Worm (Caenorhabditis elegans): Measurements from ENCODE around the gene vps-32.1.

The vps-32.1 gene

DNA sequence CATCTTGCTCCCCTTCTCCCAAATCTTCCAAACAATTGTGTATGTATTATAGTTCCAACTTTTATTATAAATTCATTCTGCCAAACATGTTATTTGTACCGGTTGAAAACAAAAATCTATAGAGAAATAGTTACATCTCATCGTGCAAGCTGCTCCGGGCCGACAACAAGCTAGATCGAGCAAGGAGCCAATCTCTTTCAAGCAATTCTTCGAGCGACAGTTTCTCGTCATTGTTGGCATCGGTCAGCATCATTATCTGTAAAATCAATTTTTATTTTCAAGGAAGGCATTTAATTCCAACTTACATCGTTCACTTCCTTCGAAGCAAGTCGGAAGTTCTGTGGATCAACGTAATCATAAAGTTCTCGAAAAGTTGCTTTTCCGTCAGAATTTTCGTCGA is 1.5 kb downstream of the vps-32.1 start:
- TF ChIP-seq flt-1 (GFP tag; IDR thresholded peaks at IDR 0.05) (no peak), ztf-23 (GFP tag; IDR thresholded peaks at IDR 0.05) (no peak), ref-1 (GFP tag; conservative IDR thresholded peaks at IDR 0.05) (no peak), klf-2 (GFP tag; conservative IDR thresholded peaks at IDR 0.05) (no peak), cog-1 (tag; optimal IDR thresholded peaks at IDR 0.05) (no peak), tab-1 (GFP tag; IDR thresholded peaks at IDR 0.05) (no peak), med-1 (GFP tag; optimal IDR thresholded peaks at IDR 0.05; ENCODE audit: insufficient read depth) (no peak), ztf-29 (GFP tag; IDR thresholded peaks at IDR 0.05) (no peak)

DNA sequence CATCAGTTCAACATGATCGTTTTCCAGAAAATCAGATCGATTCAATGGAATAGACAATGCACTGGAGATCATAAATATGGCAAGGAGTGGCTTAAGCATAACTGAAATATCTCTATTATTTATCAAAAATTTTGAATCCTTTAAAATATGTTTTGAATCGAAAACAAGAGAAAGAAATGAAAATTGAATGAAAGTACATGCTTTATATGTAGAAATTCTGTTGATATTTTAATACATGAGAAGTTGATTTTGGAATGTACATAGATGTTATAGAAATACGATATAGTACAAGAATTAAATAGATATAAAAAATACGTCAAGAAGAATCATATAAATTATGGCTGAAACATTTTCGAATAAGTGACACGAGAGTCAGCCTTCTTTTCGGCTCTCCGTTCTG is 2.7 kb downstream of the vps-32.1 start, which contains the start of gene C56C10.9:
C56C10.9 (minus strand) TSS at position 101 of the 400 bp plus-strand sequence.
- no peak for TF ChIP-seq ztf-23 (GFP tag; IDR thresholded peaks at IDR 0.05)

DNA sequence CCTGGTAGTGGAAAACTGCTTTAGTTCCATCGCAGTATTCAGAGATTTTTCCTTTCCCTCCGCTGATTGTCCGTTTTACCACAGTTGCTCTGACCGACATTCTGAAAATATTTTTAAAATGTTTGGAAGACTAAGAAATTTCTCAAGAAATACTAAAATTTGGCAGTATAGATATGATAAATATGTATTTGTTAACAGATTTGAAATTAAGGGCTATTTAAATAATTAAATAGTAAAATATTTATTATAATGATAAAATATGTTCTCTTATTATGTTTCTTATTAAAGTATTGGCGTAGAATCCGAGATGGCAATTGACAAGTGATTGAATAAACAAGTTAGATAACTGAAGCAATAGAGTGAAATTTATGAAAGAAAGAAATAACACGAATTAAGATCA is 4.6 kb downstream of the vps-32.1 start, which contains the start of gene aipr-1:
aipr-1 (minus strand) TSS at position 101 of the 400 bp plus-strand sequence.
- TF ChIP-seq T22C8.4 (GFP tag; IDR thresholded peaks at IDR 0.05) = no peak
- no peak for TF ChIP-seq klf-2 (GFP tag; conservative IDR thresholded peaks at IDR 0.05)
- no peak for TF ChIP-seq med-1 (GFP tag; optimal IDR thresholded peaks at IDR 0.05; ENCODE audit: insufficient read depth)

DNA sequence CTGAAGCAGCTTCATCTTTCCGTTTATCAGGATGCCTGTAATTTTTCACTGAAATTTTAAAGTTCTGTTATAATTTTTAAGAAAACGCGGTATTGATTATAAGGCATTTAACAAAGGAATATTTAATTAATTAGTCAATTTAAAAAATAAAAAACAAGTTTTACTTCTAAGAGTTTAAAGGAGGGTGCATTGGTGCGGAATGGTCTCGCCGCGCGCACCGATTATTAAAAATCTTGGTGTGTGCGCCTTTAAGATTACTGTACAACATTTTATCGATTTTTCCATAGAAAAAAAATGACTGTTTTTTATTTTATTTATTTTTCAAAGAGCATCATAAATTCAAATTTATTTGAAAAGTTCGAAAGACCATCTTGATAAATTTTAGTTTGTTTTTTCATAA is 8.0 kb downstream of the vps-32.1 start:
- no peak for TF ChIP-seq ztf-23 (GFP tag; IDR thresholded peaks at IDR 0.05)
- TF ChIP-seq T22C8.4 (GFP tag; IDR thresholded peaks at IDR 0.05) = no peak
- no peak for TF ChIP-seq tab-1 (GFP tag; IDR thresholded peaks at IDR 0.05)
- no peak for TF ChIP-seq cog-1 (tag; optimal IDR thresholded peaks at IDR 0.05)
- TF ChIP-seq klf-2 (GFP tag; conservative IDR thresholded peaks at IDR 0.05) = no peak
- TF ChIP-seq flt-1 (GFP tag; IDR thresholded peaks at IDR 0.05) = no peak
- no peak for TF ChIP-seq ztf-29 (GFP tag; IDR thresholded peaks at IDR 0.05)
- no peak for TF ChIP-seq med-1 (GFP tag; optimal IDR thresholded peaks at IDR 0.05; ENCODE audit: insufficient read depth)
- no peak for TF ChIP-seq ref-1 (GFP tag; conservative IDR thresholded peaks at IDR 0.05)

DNA sequence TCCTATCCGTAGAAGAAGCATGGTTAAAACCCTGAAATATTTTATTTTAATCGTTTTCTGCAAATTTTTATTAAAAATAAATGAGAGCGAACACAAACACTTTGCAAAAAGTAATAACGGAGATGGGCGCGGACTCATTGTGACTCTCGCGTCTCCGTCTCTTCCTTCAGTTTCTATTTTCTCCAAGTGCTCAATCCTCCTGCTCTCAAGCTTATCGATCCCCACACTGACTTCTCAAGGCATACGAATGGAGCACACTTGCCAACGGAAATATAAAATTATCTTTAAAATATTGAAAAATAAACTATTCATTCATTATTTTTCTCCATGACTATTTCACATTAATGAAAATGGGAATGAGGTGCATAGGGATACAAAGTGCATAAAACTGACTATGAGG is 8.5 kb downstream of the vps-32.1 start, which contains the start of gene dnj-8:
dnj-8 (minus strand) TSS at position 31 of the 400 bp plus-strand sequence.
- TF ChIP-seq med-1 (GFP tag; optimal IDR thresholded peaks at IDR 0.05; ENCODE audit: insufficient read depth) (no peak), tab-1 (GFP tag; IDR thresholded peaks at IDR 0.05) (no peak), T22C8.4 (GFP tag; IDR thresholded peaks at IDR 0.05) (no peak), ztf-23 (GFP tag; IDR thresholded peaks at IDR 0.05) (peak; percentile 43; the same call in 1 of the 2 replicates), ref-1 (GFP tag; conservative IDR thresholded peaks at IDR 0.05) (no peak)

DNA sequence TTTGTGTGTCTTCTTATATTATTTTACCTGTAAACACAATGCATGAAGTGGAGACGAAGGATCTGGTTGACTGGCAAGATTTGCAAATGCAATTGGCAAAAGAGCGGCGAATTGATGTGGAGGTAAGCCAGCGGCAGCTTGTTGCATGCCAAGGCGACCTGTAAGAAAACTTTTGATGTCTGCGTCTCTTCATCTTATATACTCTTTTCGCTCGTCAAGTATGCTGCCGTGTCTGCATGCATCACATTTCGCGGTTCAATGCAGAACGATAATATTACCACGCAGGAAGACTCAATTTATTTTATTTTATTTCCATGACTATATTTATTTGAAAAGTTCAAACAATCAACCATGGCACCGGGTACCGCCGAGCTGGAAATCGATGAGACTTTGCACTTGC is 11.5 kb downstream of the vps-32.1 start, which contains the start of gene vps-33.2:
vps-33.2 (plus strand) TSS at position 244 of the 400 bp plus-strand sequence.
- TF ChIP-seq ztf-23 (GFP tag; IDR thresholded peaks at IDR 0.05) (peak; percentile 75), T22C8.4 (GFP tag; IDR thresholded peaks at IDR 0.05) (no peak)

DNA sequence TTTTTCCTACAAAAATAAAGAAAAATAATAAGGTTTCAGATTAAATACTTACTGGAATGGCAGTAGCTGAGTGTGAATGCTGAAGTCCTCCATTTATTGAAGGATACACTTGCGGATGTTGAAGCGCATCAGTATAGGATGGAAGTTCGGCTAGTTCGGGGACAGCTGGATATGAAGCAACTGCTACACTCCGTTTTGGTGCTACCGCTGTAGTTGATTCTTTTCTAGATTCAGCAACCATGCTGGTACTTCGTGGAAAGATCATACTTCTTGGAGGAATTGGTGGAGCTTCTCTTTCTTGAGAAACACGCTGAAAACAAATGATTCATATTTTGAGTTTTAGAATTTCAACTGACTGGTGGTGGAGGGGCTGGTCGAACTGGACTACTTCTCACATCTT is 19.1 kb downstream of the vps-32.1 start:
- TF ChIP-seq tab-1 (GFP tag; IDR thresholded peaks at IDR 0.05) (no peak), ztf-29 (GFP tag; IDR thresholded peaks at IDR 0.05) (no peak), flt-1 (GFP tag; IDR thresholded peaks at IDR 0.05) (no peak), T22C8.4 (GFP tag; IDR thresholded peaks at IDR 0.05) (no peak), ztf-23 (GFP tag; IDR thresholded peaks at IDR 0.05) (no peak), klf-2 (GFP tag; conservative IDR thresholded peaks at IDR 0.05) (no peak), cog-1 (tag; optimal IDR thresholded peaks at IDR 0.05) (no peak), ref-1 (GFP tag; conservative IDR thresholded peaks at IDR 0.05) (no peak), med-1 (GFP tag; optimal IDR thresholded peaks at IDR 0.05; ENCODE audit: insufficient read depth) (no peak)

DNA sequence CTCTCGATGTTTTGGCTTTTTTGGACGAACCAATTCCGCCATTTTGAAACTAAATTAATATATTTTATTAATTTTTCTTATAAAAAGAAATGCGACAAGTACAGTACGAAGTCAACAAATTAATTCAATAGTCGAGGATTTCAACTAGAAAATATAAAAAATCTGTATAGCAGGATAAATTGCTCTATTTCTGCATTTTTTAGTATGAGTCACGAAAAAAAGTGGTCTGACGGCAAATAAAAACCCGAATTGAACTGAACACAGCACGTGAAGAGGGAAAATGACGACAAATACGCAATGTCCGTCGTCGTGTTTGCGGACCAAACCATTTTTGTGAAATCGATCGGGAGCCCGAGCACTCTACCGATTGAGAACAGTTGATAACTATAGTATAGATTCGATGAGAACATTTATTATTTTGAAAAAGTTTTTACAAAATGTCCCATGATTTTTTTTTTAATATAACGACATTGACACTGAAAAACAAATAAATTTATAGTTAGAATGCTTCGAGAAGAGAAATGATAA is 19.9 kb downstream of the vps-32.1 start, which contains the start of gene epg-5:
epg-5 (minus strand) TSS at position 51 of the 528 bp plus-strand sequence.
- TF ChIP-seq T22C8.4 (GFP tag; IDR thresholded peaks at IDR 0.05) = peak; percentile 51; the same call in 1 of the 2 replicates
- no peak for TF ChIP-seq med-1 (GFP tag; optimal IDR thresholded peaks at IDR 0.05; ENCODE audit: insufficient read depth)
- no peak for TF ChIP-seq ztf-29 (GFP tag; IDR thresholded peaks at IDR 0.05)

DNA sequence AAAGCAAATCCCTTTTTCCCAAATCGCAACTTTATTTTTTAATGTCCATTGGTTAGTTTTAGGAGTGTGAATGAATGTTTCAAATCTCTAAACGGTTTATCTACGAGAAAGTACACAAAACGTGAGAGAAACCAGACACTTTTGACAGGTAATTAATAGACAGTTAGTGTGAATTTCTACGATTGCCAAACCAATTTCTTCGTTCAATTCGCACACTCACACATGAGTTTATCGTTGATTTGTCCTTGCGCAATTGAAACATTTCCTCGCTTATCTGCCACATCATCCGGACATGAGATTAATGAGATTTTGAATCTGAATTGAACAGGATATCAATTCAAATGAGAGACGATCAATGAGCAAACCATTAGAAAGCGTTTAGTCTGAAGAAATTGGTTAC is 20.8 kb downstream of the vps-32.1 start:
- TF ChIP-seq ztf-23 (GFP tag; IDR thresholded peaks at IDR 0.05) (no peak), flt-1 (GFP tag; IDR thresholded peaks at IDR 0.05) (no peak), med-1 (GFP tag; optimal IDR thresholded peaks at IDR 0.05; ENCODE audit: insufficient read depth) (no peak), ref-1 (GFP tag; conservative IDR thresholded peaks at IDR 0.05) (no peak), cog-1 (tag; optimal IDR thresholded peaks at IDR 0.05) (no peak)

DNA sequence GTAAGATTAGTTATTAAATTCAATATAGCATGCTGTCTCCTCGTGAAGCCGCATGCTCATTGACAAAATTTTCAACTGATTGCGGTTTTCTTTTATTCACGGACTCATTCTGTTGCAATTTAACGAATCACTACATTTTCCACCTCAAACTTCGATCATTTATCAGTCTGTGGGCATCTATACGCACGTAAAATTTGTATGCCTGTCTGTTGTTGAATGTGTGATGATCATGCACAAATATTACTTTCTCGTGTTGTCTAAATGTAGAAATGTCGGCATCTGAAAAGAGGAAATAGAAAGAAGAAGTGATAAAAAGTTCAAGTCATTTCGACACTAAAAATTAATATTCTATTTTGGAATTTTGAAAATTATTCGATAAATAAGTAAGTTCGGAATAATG is 23.0 kb downstream of the vps-32.1 start:
- TF ChIP-seq ztf-29 (GFP tag; IDR thresholded peaks at IDR 0.05) = no peak
- no peak for TF ChIP-seq med-1 (GFP tag; optimal IDR thresholded peaks at IDR 0.05; ENCODE audit: insufficient read depth)
- no peak for TF ChIP-seq T22C8.4 (GFP tag; IDR thresholded peaks at IDR 0.05)
- no peak for TF ChIP-seq cog-1 (tag; optimal IDR thresholded peaks at IDR 0.05)
- TF ChIP-seq ztf-23 (GFP tag; IDR thresholded peaks at IDR 0.05) = no peak
- TF ChIP-seq tab-1 (GFP tag; IDR thresholded peaks at IDR 0.05) = no peak
- TF ChIP-seq ref-1 (GFP tag; conservative IDR thresholded peaks at IDR 0.05) = no peak
- no peak for TF ChIP-seq flt-1 (GFP tag; IDR thresholded peaks at IDR 0.05)
- TF ChIP-seq klf-2 (GFP tag; conservative IDR thresholded peaks at IDR 0.05) = no peak

DNA sequence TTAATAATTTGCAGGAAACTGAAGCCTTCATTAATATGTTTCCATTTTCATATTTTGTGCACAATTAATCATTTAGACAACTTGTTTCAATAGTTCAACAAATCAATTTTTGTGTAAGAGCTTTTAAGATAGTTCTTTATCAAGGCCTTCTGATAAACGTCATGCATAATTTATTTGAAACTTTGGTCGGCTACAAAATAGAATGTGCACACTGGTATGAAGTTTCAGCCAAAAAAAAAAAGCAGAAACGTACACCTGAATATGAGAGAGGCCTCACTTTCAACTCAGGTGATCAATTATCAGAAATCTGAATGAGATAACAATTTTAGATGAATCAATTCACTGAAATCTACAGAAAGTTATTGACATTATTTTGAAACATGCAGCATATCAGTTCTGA is 25.0 kb downstream of the vps-32.1 start:
- TF ChIP-seq T22C8.4 (GFP tag; IDR thresholded peaks at IDR 0.05) (no peak), klf-2 (GFP tag; conservative IDR thresholded peaks at IDR 0.05) (no peak), ztf-29 (GFP tag; IDR thresholded peaks at IDR 0.05) (no peak), med-1 (GFP tag; optimal IDR thresholded peaks at IDR 0.05; ENCODE audit: insufficient read depth) (no peak), flt-1 (GFP tag; IDR thresholded peaks at IDR 0.05) (no peak), cog-1 (tag; optimal IDR thresholded peaks at IDR 0.05) (no peak), tab-1 (GFP tag; IDR thresholded peaks at IDR 0.05) (no peak), ztf-23 (GFP tag; IDR thresholded peaks at IDR 0.05) (no peak), ref-1 (GFP tag; conservative IDR thresholded peaks at IDR 0.05) (no peak)
